Fruit fly (Drosophila melanogaster): ENCODE measurements around the gene CG31287.

- TF ChIP-seq ttk (optimal IDR thresholded peaks at IDR 0.05): no peak
- no peak for TF ChIP-seq psq (optimal IDR thresholded peaks at IDR 0.05)
- no peak for TF ChIP-seq Sin3A (optimal IDR thresholded peaks at IDR 0.05)
- no peak for TF ChIP-seq insv (optimal IDR thresholded peaks at IDR 0.05)
These were observed 2.6 kb upstream of the CG31287 start for dm6 chr3R:16200497-16201019.

Data from Kc167 (cell line).